Worm (Caenorhabditis elegans): ENCODE measurements around the gene dod-23.
"Not testable (repeated sequence)": the region's sequence is repeated elsewhere in the genome, so short reads cannot be mapped to it uniquely, and the experiment has no call there.

- not testable (repeated sequence) for TF ChIP-seq him-1, W03F9.2, dao-5 (tag; optimal IDR thresholded peaks at IDR 0.05)
Measured at ce11 chrII:8419798-8420197, 20.8 kb upstream of the dod-23 start, which contains the start of gene F14E5.8.

Data from whole organism, L4/young adult.